Fruit fly (Drosophila melanogaster) whole organism: Measurements from ENCODE around the gene CG4301.

Experiments
- pan ChIP-seq: fragments of >200 bp; optimal IDR thresholded peaks from 2 replicates; lab custom pipeline; 2017
- usp ChIP-seq: fragments of >200 bp; optimal IDR thresholded peaks from 2 replicates; lab custom pipeline; 2017; ENCODE audit warnings: missing biosample characterization, missing genetic modification characterization, mixed read lengths

dm6 chrX:16383667-16384515 is 21.4 kb upstream of the CG4301 start:
- no peak for TF ChIP-seq pan (lab: Kevin White, UChicago)
- no peak for TF ChIP-seq usp (GFP tag; lab: Kevin White, UChicago)
